Worm (Caenorhabditis elegans): Measurements from ENCODE around the gene Y52E8A.6.

DNA sequence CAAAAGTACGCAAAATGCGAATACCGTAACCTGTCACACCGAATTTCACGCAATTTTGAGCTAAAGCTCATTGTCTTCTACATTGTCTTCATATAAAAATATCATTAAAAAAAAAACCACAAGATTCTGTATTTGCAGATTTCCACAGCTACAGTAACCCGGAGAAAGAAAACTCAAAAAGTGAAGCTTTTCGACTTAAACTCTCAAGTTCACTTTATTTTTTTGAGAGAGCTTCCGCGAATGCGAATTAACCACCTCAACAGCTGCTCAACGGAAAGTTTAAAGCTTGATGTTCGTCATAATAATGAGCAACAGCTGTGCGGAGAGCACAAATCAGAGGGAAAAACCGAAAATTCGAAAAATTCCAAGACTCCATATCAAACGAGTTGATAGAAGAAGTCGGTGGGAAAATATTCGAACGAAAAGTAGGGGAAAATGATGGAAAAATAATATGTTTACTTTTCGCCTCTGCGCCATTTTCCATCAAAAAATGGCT, 26.7 kb downstream of the Y52E8A.6 start:
- TF ChIP-seq nhr-25 (tag; optimal IDR thresholded peaks at IDR 0.05) (no peak), ztf-11 (tag; optimal IDR thresholded peaks at IDR 0.05) (no peak), unc-39 (tag; optimal IDR thresholded peaks at IDR 0.05) (no peak), unc-62 (GFP tag; optimal IDR thresholded peaks at IDR 0.05) (no peak), lsy-2 (tag; optimal IDR thresholded peaks at IDR 0.05) (no peak), nhr-237 (tag; optimal IDR thresholded peaks at IDR 0.05) (no peak), ZK546.5 (tag; optimal IDR thresholded peaks at IDR 0.05) (no peak), ama-1 (optimal IDR thresholded peaks at IDR 0.05) (no peak), zag-1 (tag; optimal IDR thresholded peaks at IDR 0.05) (no peak), gmeb-1 (tag; optimal IDR thresholded peaks at IDR 0.05) (no peak), crh-2 (tag; optimal IDR thresholded peaks at IDR 0.05) (no peak)

Measured in whole organism, L2 larva.